Comparison of ENCODE assay signal across 2 fruit fly cellular contexts in genomic region chr3L:613578-614300, dm6.
TF ChIP-seq lines count a peak whose summit lies in the region.

No protein-coding gene starts in this region.

TF ChIP-seq in whole organism, embryonic, 481 proteins besides CTCF, POLR2A, EP300 and RAD21 (continued from another document and continues in another):
- no peak for TF ChIP-seq prd (optimal IDR thresholded peaks at IDR 0.05; lab: Kevin White, UChicago)
- TF ChIP-seq prd (GFP tag; IDR thresholded peaks at IDR 0.05; lab: Robert Waterston, UW) = peak; percentile 88
- TF ChIP-seq pum (GFP tag; optimal IDR thresholded peaks at IDR 0.05; lab: Kevin White, UChicago) = peak; percentile 39
- TF ChIP-seq CG7745 (tag; optimal IDR thresholded peaks at IDR 0.05; lab: Kevin White, UChicago) = no peak
- peak; percentile 44 for TF ChIP-seq CG2116 (GFP tag; optimal IDR thresholded peaks at IDR 0.05; lab: Kevin White, UChicago)
- TF ChIP-seq CG7372 (GFP tag; IDR thresholded peaks at IDR 0.05; lab: Robert Waterston, UW) = no peak
- TF ChIP-seq hbn (GFP tag; IDR thresholded peaks at IDR 0.05; lab: Robert Waterston, UW; ENCODE audit: partially characterized antibody) = no peak
- TF ChIP-seq Bdp1 (GFP tag; optimal IDR thresholded peaks at IDR 0.05; lab: Kevin White, UChicago) = peak; percentile 22
- no peak for TF ChIP-seq Nf-YC (tag; optimal IDR thresholded peaks at IDR 0.05; lab: Kevin White, UChicago)
- TF ChIP-seq CG6813 (GFP tag; optimal IDR thresholded peaks at IDR 0.05; lab: Kevin White, UChicago) = no peak
- peak; percentile 39 for TF ChIP-seq CG16863 (GFP tag; optimal IDR thresholded peaks at IDR 0.05; lab: Kevin White, UChicago)
- no peak for TF ChIP-seq cad (GFP tag; optimal IDR thresholded peaks at IDR 0.05; lab: Kevin White, UChicago)
- TF ChIP-seq CG7556 (GFP tag; optimal IDR thresholded peaks at IDR 0.05; lab: Kevin White, UChicago) = peak; percentile 48
- TF ChIP-seq mld (GFP tag; IDR thresholded peaks at IDR 0.05; lab: Robert Waterston, UW; ENCODE audit: partially characterized antibody) = no peak
- no peak for TF ChIP-seq CG1647 (GFP tag; optimal IDR thresholded peaks at IDR 0.05; lab: Kevin White, UChicago)
- no peak for TF ChIP-seq NK7.1 (GFP tag; optimal IDR thresholded peaks at IDR 0.05; lab: Kevin White, UChicago)
- TF ChIP-seq CG31441 (GFP tag; IDR thresholded peaks at IDR 0.05; lab: Robert Waterston, UW) = peak; percentile 72
- TF ChIP-seq gcm (GFP tag; optimal IDR thresholded peaks at IDR 0.05; lab: Kevin White, UChicago) = peak; percentile 54
- peak; percentile 16 for TF ChIP-seq stwl (tag; optimal IDR thresholded peaks at IDR 0.05; lab: Kevin White, UChicago)
- TF ChIP-seq dmrt11E (tag; optimal IDR thresholded peaks at IDR 0.05; lab: Kevin White, UChicago) = peak; percentile 85
- TF ChIP-seq CG12659 (GFP tag; optimal IDR thresholded peaks at IDR 0.05; lab: Kevin White, UChicago) = peak; percentile 13
- no peak for TF ChIP-seq CG8281 (tag; optimal IDR thresholded peaks at IDR 0.05; lab: Kevin White, UChicago)
- TF ChIP-seq Antp (GFP tag; optimal IDR thresholded peaks at IDR 0.05; lab: Kevin White, UChicago) = no peak
- TF ChIP-seq Hey (tag; optimal IDR thresholded peaks at IDR 0.05; lab: Kevin White, UChicago) = no peak
- TF ChIP-seq CG17385 (GFP tag; optimal IDR thresholded peaks at IDR 0.05; lab: Kevin White, UChicago) = no peak
- peak; percentile 60 for TF ChIP-seq CG7839 (tag; optimal IDR thresholded peaks at IDR 0.05; lab: Kevin White, UChicago)
- no peak for TF ChIP-seq CG18599 (GFP tag; optimal IDR thresholded peaks at IDR 0.05; lab: Kevin White, UChicago)
- peak; percentile 71 for TF ChIP-seq CG10959 (GFP tag; IDR thresholded peaks at IDR 0.05; lab: Robert Waterston, UW)
- no peak for TF ChIP-seq gsb (GFP tag; IDR thresholded peaks at IDR 0.05; lab: Robert Waterston, UW)
- TF ChIP-seq Rx (GFP tag; IDR thresholded peaks at IDR 0.05; lab: Robert Waterston, UW) = 0 out of 2 replicates have a peak, but pooled peaks have one; percentile 15
- TF ChIP-seq CG32767 (GFP tag; IDR thresholded peaks at IDR 0.05; lab: Robert Waterston, UW) = peak; percentile 52; the same call in 1 of the 2 replicates
- TF ChIP-seq al (GFP tag; IDR thresholded peaks at IDR 0.05; lab: Robert Waterston, UW) = no peak
- TF ChIP-seq ewg (GFP tag; optimal IDR thresholded peaks at IDR 0.05; lab: Kevin White, UChicago) = peak; percentile 27
- TF ChIP-seq Sry-δ (GFP tag; optimal IDR thresholded peaks at IDR 0.05; lab: Kevin White, UChicago) = no peak
- TF ChIP-seq sisA (GFP tag; IDR thresholded peaks at IDR 0.05; lab: Robert Waterston, UW) = peak; percentile 39; the same call in 1 of the 2 replicates
- no peak for TF ChIP-seq insv (GFP tag; optimal IDR thresholded peaks at IDR 0.05; lab: Kevin White, UChicago)
- TF ChIP-seq CG6689 (GFP tag; IDR thresholded peaks at IDR 0.05; lab: Robert Waterston, UW) = peak; percentile 68
- TF ChIP-seq CG9609 (GFP tag; optimal IDR thresholded peaks at IDR 0.05; lab: Kevin White, UChicago) = peak; percentile 20
- no peak for TF ChIP-seq H2.0 (GFP tag; IDR thresholded peaks at IDR 0.05; lab: Robert Waterston, UW)
- no peak for TF ChIP-seq Deaf1 (tag; optimal IDR thresholded peaks at IDR 0.05; lab: Kevin White, UChicago)
- no peak for TF ChIP-seq Dip3 (GFP tag; optimal IDR thresholded peaks at IDR 0.05; lab: Kevin White, UChicago)
- TF ChIP-seq ranshi (GFP tag; IDR thresholded peaks at IDR 0.05; lab: Robert Waterston, UW) = no peak
- no peak for TF ChIP-seq Atf-2 (GFP tag; optimal IDR thresholded peaks at IDR 0.05; lab: Kevin White, UChicago)
- TF ChIP-seq CG3065 (GFP tag; optimal IDR thresholded peaks at IDR 0.05; lab: Kevin White, UChicago) = no peak
- peak; percentile 41 for TF ChIP-seq CG6254 (GFP tag; optimal IDR thresholded peaks at IDR 0.05; lab: Kevin White, UChicago)
- peak; percentile 77 for TF ChIP-seq CG2712 (tag; optimal IDR thresholded peaks at IDR 0.05; lab: Kevin White, UChicago)
- TF ChIP-seq Elba2 (GFP tag; optimal IDR thresholded peaks at IDR 0.05; lab: Kevin White, UChicago) = peak; percentile 68
- TF ChIP-seq Mes4 (GFP tag; optimal IDR thresholded peaks at IDR 0.05; lab: Kevin White, UChicago) = no peak
- TF ChIP-seq Usf (GFP tag; optimal IDR thresholded peaks at IDR 0.05; lab: Kevin White, UChicago) = peak; percentile 13
- peak; percentile 67 for TF ChIP-seq CG4424 (GFP tag; optimal IDR thresholded peaks at IDR 0.05; lab: Kevin White, UChicago)
- TF ChIP-seq ttk (GFP tag; IDR thresholded peaks at IDR 0.05; lab: Robert Waterston, UW) = no peak
- TF ChIP-seq usp (GFP tag; optimal IDR thresholded peaks at IDR 0.05; lab: Kevin White, UChicago) = no peak
- TF ChIP-seq CG12219 (GFP tag; optimal IDR thresholded peaks at IDR 0.05; lab: Kevin White, UChicago) = no peak
- TF ChIP-seq CG12391 (tag; optimal IDR thresholded peaks at IDR 0.05; lab: Kevin White, UChicago) = peak; percentile 59
- TF ChIP-seq CG11093 (GFP tag; IDR thresholded peaks at IDR 0.05; lab: Robert Waterston, UW) = no peak
- peak; percentile 67; the same call in 1 of the 2 replicates for TF ChIP-seq vvl (GFP tag; IDR thresholded peaks at IDR 0.05; lab: Robert Waterston, UW)
- peak; percentile 31 for TF ChIP-seq CG7786 (GFP tag; optimal IDR thresholded peaks at IDR 0.05; lab: Kevin White, UChicago)
- TF ChIP-seq CG12299 (tag; optimal IDR thresholded peaks at IDR 0.05; lab: Kevin White, UChicago) = no peak
- TF ChIP-seq CG8290 (GFP tag; optimal IDR thresholded peaks at IDR 0.05; lab: Kevin White, UChicago) = peak; percentile 26
- no peak for TF ChIP-seq CG8290 (tag; optimal IDR thresholded peaks at IDR 0.05; lab: Kevin White, UChicago)
- TF ChIP-seq disco-r (GFP tag; optimal IDR thresholded peaks at IDR 0.05; lab: Kevin White, UChicago) = no peak
- TF ChIP-seq CG10543 (GFP tag; optimal IDR thresholded peaks at IDR 0.05; lab: Kevin White, UChicago) = no peak
- TF ChIP-seq amos (GFP tag; IDR thresholded peaks at IDR 0.05; lab: Robert Waterston, UW; ENCODE audit: partially characterized antibody) = no peak
- peak; percentile 15 for TF ChIP-seq bcd (GFP tag; optimal IDR thresholded peaks at IDR 0.05; lab: Kevin White, UChicago)
- TF ChIP-seq CG5180 (GFP tag; optimal IDR thresholded peaks at IDR 0.05; lab: Kevin White, UChicago) = no peak
- no peak for TF ChIP-seq Dbx (GFP tag; IDR thresholded peaks at IDR 0.05; lab: Robert Waterston, UW)
- peak; percentile 70 for TF ChIP-seq tio (GFP tag; optimal IDR thresholded peaks at IDR 0.05; lab: Kevin White, UChicago)
- TF ChIP-seq CG10565 (GFP tag; optimal IDR thresholded peaks at IDR 0.05; lab: Kevin White, UChicago) = no peak

TF ChIP-seq in whole organism, prepupa, 60 proteins besides CTCF, POLR2A, EP300 and RAD21 (continued from another document):
- TF ChIP-seq topi (GFP tag; optimal IDR thresholded peaks at IDR 0.05; lab: Kevin White, UChicago) = peak; percentile 39
- no peak for TF ChIP-seq salr (GFP tag; optimal IDR thresholded peaks at IDR 0.05; lab: Kevin White, UChicago)
- no peak for TF ChIP-seq CG9139 (GFP tag; optimal IDR thresholded peaks at IDR 0.05; lab: Kevin White, UChicago)
- TF ChIP-seq CG11294 (GFP tag; IDR thresholded peaks at IDR 0.05; lab: Robert Waterston, UW) = no peak
- no peak for TF ChIP-seq fd59A (GFP tag; optimal IDR thresholded peaks at IDR 0.05; lab: Kevin White, UChicago)
- peak; percentile 23; the same call in 1 of the 3 replicates for TF ChIP-seq CG8119 (GFP tag; IDR thresholded peaks at IDR 0.05; lab: Robert Waterston, UW)
- TF ChIP-seq CG31627 (GFP tag; optimal IDR thresholded peaks at IDR 0.05; lab: Kevin White, UChicago) = peak; percentile 30
- no peak for TF ChIP-seq Hr38 (GFP tag; optimal IDR thresholded peaks at IDR 0.05; lab: Kevin White, UChicago)
- TF ChIP-seq Ets21C (GFP tag; optimal IDR thresholded peaks at IDR 0.05; lab: Kevin White, UChicago) = peak; percentile 16
- no peak for TF ChIP-seq fd85E (GFP tag; optimal IDR thresholded peaks at IDR 0.05; lab: Kevin White, UChicago)
- TF ChIP-seq OdsH (GFP tag; optimal IDR thresholded peaks at IDR 0.05; lab: Kevin White, UChicago) = peak; percentile 25
- TF ChIP-seq CG1621 (tag; optimal IDR thresholded peaks at IDR 0.05; lab: Kevin White, UChicago) = no peak
- no peak for TF ChIP-seq CG10669 (GFP tag; optimal IDR thresholded peaks at IDR 0.05; lab: Kevin White, UChicago)
- peak; percentile 27 for TF ChIP-seq cyc (GFP tag; optimal IDR thresholded peaks at IDR 0.05; lab: Kevin White, UChicago)
- peak; percentile 20 for TF ChIP-seq Smox (GFP tag; optimal IDR thresholded peaks at IDR 0.05; lab: Kevin White, UChicago)
- TF ChIP-seq dsx (GFP tag; optimal IDR thresholded peaks at IDR 0.05; lab: Kevin White, UChicago; ENCODE audit: poor library complexity, severe bottlenecking) = no peak
- no peak for TF ChIP-seq CG6854 (GFP tag; optimal IDR thresholded peaks at IDR 0.05; lab: Kevin White, UChicago)
- peak; percentile 41 for TF ChIP-seq esn (GFP tag; optimal IDR thresholded peaks at IDR 0.05; lab: Kevin White, UChicago)
- TF ChIP-seq Sox102F (GFP tag; optimal IDR thresholded peaks at IDR 0.05; lab: Kevin White, UChicago) = no peak
- 0 out of 3 replicates have a peak, but pooled peaks have one; percentile 16 for TF ChIP-seq CG6163 (GFP tag; IDR thresholded peaks at IDR 0.05; lab: Robert Waterston, UW)
- no peak for TF ChIP-seq acj6 (GFP tag; optimal IDR thresholded peaks at IDR 0.05; lab: Kevin White, UChicago)
- TF ChIP-seq dac (GFP tag; optimal IDR thresholded peaks at IDR 0.05; lab: Kevin White, UChicago) = no peak
- peak; percentile 7 for TF ChIP-seq pdm3 (GFP tag; optimal IDR thresholded peaks at IDR 0.05; lab: Kevin White, UChicago)
- TF ChIP-seq CG15336 (GFP tag; IDR thresholded peaks at IDR 0.05; lab: Robert Waterston, UW) = no peak
- TF ChIP-seq Eip93F (GFP tag; optimal IDR thresholded peaks at IDR 0.05; lab: Kevin White, UChicago) = no peak
- no peak for TF ChIP-seq Ets96B (tag; optimal IDR thresholded peaks at IDR 0.05; lab: Kevin White, UChicago)
- no peak for TF ChIP-seq eg (GFP tag; IDR thresholded peaks at IDR 0.05; lab: Robert Waterston, UW)
- no peak for TF ChIP-seq CG4318 (GFP tag; optimal IDR thresholded peaks at IDR 0.05; lab: Kevin White, UChicago)
- no peak for TF ChIP-seq Sox15 (GFP tag; optimal IDR thresholded peaks at IDR 0.05; lab: Kevin White, UChicago)
- TF ChIP-seq CG34406 (GFP tag; optimal IDR thresholded peaks at IDR 0.05; lab: Kevin White, UChicago) = peak; percentile 17
- no peak for TF ChIP-seq Blimp-1 (GFP tag; optimal IDR thresholded peaks at IDR 0.05; lab: Kevin White, UChicago)
- TF ChIP-seq CG7368 (GFP tag; optimal IDR thresholded peaks at IDR 0.05; lab: Kevin White, UChicago) = no peak
- peak; percentile 40 for TF ChIP-seq CG32006 (GFP tag; optimal IDR thresholded peaks at IDR 0.05; lab: Kevin White, UChicago)
- no peak for TF ChIP-seq CG8632 (GFP tag; optimal IDR thresholded peaks at IDR 0.05; lab: Kevin White, UChicago)
- peak; percentile 3 for TF ChIP-seq Eip75B (GFP tag; optimal IDR thresholded peaks at IDR 0.05; lab: Kevin White, UChicago)
